Fruit fly (Drosophila melanogaster) whole organism, pupa: ENCODE data around the gene CG46448.

Experiments used
- CG10348 ChIP-seq: fragments of 200-800 bp; sonication (Bioruptor generic); IDR thresholded peaks from 2 replicates; pipeline ENCODE4 v1.3.6; 2022; ENCODE audit warnings: missing biosample characterization, missing genetic modification characterization
- CG12605 ChIP-seq: fragments of 200-800 bp; sonication (Bioruptor generic); IDR thresholded peaks from 2 replicates; pipeline ENCODE4 v1.3.6; 2022; ENCODE audit warnings: missing biosample characterization, missing genetic modification characterization
- CG13204 ChIP-seq: fragments of 200-800 bp; sonication (Bioruptor generic); optimal IDR thresholded peaks from 2 replicates; lab custom pipeline; 2018; ENCODE audit warnings: missing biosample characterization, mild to moderate bottlenecking, missing genetic modification characterization, moderate library complexity
- CG14655 ChIP-seq: fragments of 200-800 bp; sonication (Bioruptor generic); optimal IDR thresholded peaks from 3 replicates; lab custom pipeline; 2017; ENCODE audit warnings: mild to moderate bottlenecking, missing biosample characterization, missing genetic modification reagents, missing genetic modification characterization
- CG17806 ChIP-seq: fragments of 200-800 bp; sonication (Bioruptor generic); optimal IDR thresholded peaks from 2 replicates; lab custom pipeline; 2018; ENCODE audit warnings: missing biosample characterization, mild to moderate bottlenecking, missing genetic modification characterization, moderate library complexity
- CG34367 ChIP-seq: fragments of 200-800 bp; sonication (Bioruptor generic); optimal IDR thresholded peaks from 2 replicates; lab custom pipeline; 2018; ENCODE audit warnings: missing biosample characterization, mild to moderate bottlenecking, missing genetic modification characterization
- CG4496 ChIP-seq: fragments of 200-800 bp; sonication (Bioruptor generic); IDR thresholded peaks from 3 replicates; pipeline ENCODE4 v1.3.6; 2022; ENCODE audit warnings: missing biosample characterization, missing genetic modification characterization
- D1 ChIP-seq: fragments of 200-800 bp; sonication (Bioruptor generic); optimal IDR thresholded peaks from 2 replicates; lab custom pipeline; 2018; ENCODE audit warnings: missing biosample characterization, mild to moderate bottlenecking, missing genetic modification characterization, moderate library complexity
- EcR ChIP-seq: fragments of 200-800 bp; sonication (Bioruptor generic); optimal IDR thresholded peaks from 3 replicates; lab custom pipeline; 2019; ENCODE audit warnings: missing biosample characterization, missing genetic modification characterization, mild to moderate bottlenecking, moderate library complexity, missing genetic modification reagents
- Ets98B ChIP-seq: fragments of 200-800 bp; sonication (Bioruptor generic); IDR thresholded peaks from 2 replicates; pipeline ENCODE4 v1.3.6; 2022; ENCODE audit warnings: missing biosample characterization, missing genetic modification characterization
- Pif1B ChIP-seq: fragments of 200-800 bp; sonication (Bioruptor generic); optimal IDR thresholded peaks from 3 replicates; lab custom pipeline; 2016; ENCODE audit warnings: missing biosample characterization, missing genetic modification characterization
- Snoo ChIP-seq: fragments of 200-800 bp; sonication (Bioruptor generic); optimal IDR thresholded peaks from 3 replicates; lab custom pipeline; 2017; ENCODE audit warnings: missing biosample characterization, mild to moderate bottlenecking, missing genetic modification characterization, inconsistent platforms
- gl ChIP-seq: fragments of 200-800 bp; sonication (Bioruptor generic); optimal IDR thresholded peaks from 2 replicates; lab custom pipeline; 2018; ENCODE audit warnings: missing biosample characterization, mild to moderate bottlenecking, missing genetic modification characterization
- rn ChIP-seq: fragments of 200-800 bp; sonication (Bioruptor generic); IDR thresholded peaks from 2 replicates; pipeline ENCODE4 v1.3.6; 2022; ENCODE audit warnings: missing biosample characterization, missing genetic modification characterization

dm6 chr2L:2361893-2362807 lies 29.3 kb upstream of the CG46448 start:
- no peak for TF ChIP-seq EcR (GFP tag; lab: Kevin White, UChicago)
- no peak for TF ChIP-seq CG17806 (tag; lab: Kevin White, UChicago)
- no peak for TF ChIP-seq D1 (tag; lab: Kevin White, UChicago)
- no peak for TF ChIP-seq CG34367 (tag; lab: Kevin White, UChicago)
- no peak for TF ChIP-seq CG4496 (GFP tag; lab: Robert Waterston, UW)
- TF ChIP-seq CG13204 (GFP tag; lab: Kevin White, UChicago), result no peak
- TF ChIP-seq CG10348 (GFP tag; lab: Robert Waterston, UW), result no peak
- TF ChIP-seq Ets98B (GFP tag; lab: Robert Waterston, UW), result no peak
- no peak for TF ChIP-seq CG14655 (GFP tag; lab: Kevin White, UChicago)
- TF ChIP-seq gl (tag; lab: Kevin White, UChicago), result no peak
- TF ChIP-seq Pif1B, result no peak
- TF ChIP-seq rn (GFP tag; lab: Robert Waterston, UW), result no peak
- TF ChIP-seq CG12605 (GFP tag; lab: Robert Waterston, UW), result no peak
- no peak for TF ChIP-seq Snoo
